Fruit fly (Drosophila melanogaster) ovary, adult (tissue): Measurements from ENCODE around the gene CG14691.
A peak's percentile ranks its signal among the peaks of the same experiment; 100 is the strongest.

Experiments
- CG17801 ChIP-seq: fragments of 200-800 bp; optimal IDR thresholded peaks from 2 replicates; lab custom pipeline; 2019; ENCODE audit warnings: missing biosample characterization, mild to moderate bottlenecking, missing genetic modification characterization, moderate library complexity; ENCODE audit not compliant: partially characterized antibody

The CG14691 gene

dm6 chr3R:10755534-10755933, at the start of gene CG14691:
Gene CG14691 (minus strand): TSS chr3R:10755634.
- TF ChIP-seq CG17801 (GFP tag; lab: Kevin White, UChicago): no peak

- no peak for TF ChIP-seq CG17801 (GFP tag; lab: Kevin White, UChicago)
Observed at dm6 chr3R:10803855-10804254, 48.4 kb upstream of the CG14691 start, which contains the start of gene CG14692. Gene CG14692 (minus strand): TSS chr3R:10803955.

dm6 chr3R:10792604-10793003, 37.2 kb upstream of the CG14691 start, which contains the start of gene CG14687:
Gene CG14687 (plus strand): TSS chr3R:10792904.
- no peak for TF ChIP-seq CG17801 (GFP tag; lab: Kevin White, UChicago)

- TF ChIP-seq CG17801 (GFP tag; lab: Kevin White, UChicago): peak; percentile 54
Observed at dm6 chr3R:10788186-10788585, 32.8 kb upstream of the CG14691 start, which contains the start of the genes Art1 and Mcm5. Gene Art1 (minus strand): TSS chr3R:10788226. Gene Mcm5 (plus strand): TSS chr3R:10788524.

- TF ChIP-seq CG17801 (GFP tag; lab: Kevin White, UChicago): peak; percentile 73
Observed at dm6 chr3R:10784058-10784499, 28.6 kb upstream of the CG14691 start, which contains the start of the genes mRpL37 and Rbp1. Gene mRpL37 (minus strand): TSS chr3R:10784092. Gene Rbp1 (plus strand): TSS chr3R:10784383.

- no peak for TF ChIP-seq CG17801 (GFP tag; lab: Kevin White, UChicago)
Observed at dm6 chr3R:10782167-10782566, 26.7 kb upstream of the CG14691 start, which contains the start of gene CG42633. Gene CG42633 (minus strand): TSS chr3R:10782267.

- no peak for TF ChIP-seq CG17801 (GFP tag; lab: Kevin White, UChicago)
Observed at dm6 chr3R:10780161-10780560, 24.7 kb upstream of the CG14691 start.

- no peak for TF ChIP-seq CG17801 (GFP tag; lab: Kevin White, UChicago)
Observed at dm6 chr3R:10779269-10779668, 23.8 kb upstream of the CG14691 start, which contains the start of gene Desi. Gene Desi (plus strand): TSS chr3R:10779569.

dm6 chr3R:10778151-10778550, 22.7 kb upstream of the CG14691 start:
- no peak for TF ChIP-seq CG17801 (GFP tag; lab: Kevin White, UChicago)

dm6 chr3R:10777274-10777673, 21.8 kb upstream of the CG14691 start, which contains the start of the genes CG45076, CG45078 and fau:
Gene CG45076 (minus strand): TSS chr3R:10777374.
Gene CG45078 (minus strand): TSS chr3R:10777374.
Gene fau (minus strand): TSS chr3R:10777374.
- TF ChIP-seq CG17801 (GFP tag; lab: Kevin White, UChicago): no peak

- TF ChIP-seq CG17801 (GFP tag; lab: Kevin White, UChicago): no peak
Observed at dm6 chr3R:10776047-10776659, 20.7 kb upstream of the CG14691 start.

- no peak for TF ChIP-seq CG17801 (GFP tag; lab: Kevin White, UChicago)
Observed at dm6 chr3R:10775246-10775645, 19.8 kb upstream of the CG14691 start.

- TF ChIP-seq CG17801 (GFP tag; lab: Kevin White, UChicago): no peak
Observed at dm6 chr3R:10767526-10767925, 12.1 kb upstream of the CG14691 start, which contains the start of gene TfIIFbeta. Gene TfIIFbeta (minus strand): TSS chr3R:10767804.

- peak; percentile 4 for TF ChIP-seq CG17801 (GFP tag; lab: Kevin White, UChicago)
Observed at dm6 chr3R:10761980-10762379, 6.5 kb upstream of the CG14691 start.

dm6 chr3R:10760966-10761855, 5.8 kb upstream of the CG14691 start, which contains the start of the genes MED7 and Cap-H2:
Gene MED7 (minus strand): TSS chr3R:10761032.
Gene Cap-H2 (plus strand): TSS chr3R:10761310.
- TF ChIP-seq CG17801 (GFP tag; lab: Kevin White, UChicago): peak; percentile 63
